Worm (Caenorhabditis elegans): Measurements from ENCODE around the gene Y39F10A.3.

The Y39F10A.3 gene

DNA sequence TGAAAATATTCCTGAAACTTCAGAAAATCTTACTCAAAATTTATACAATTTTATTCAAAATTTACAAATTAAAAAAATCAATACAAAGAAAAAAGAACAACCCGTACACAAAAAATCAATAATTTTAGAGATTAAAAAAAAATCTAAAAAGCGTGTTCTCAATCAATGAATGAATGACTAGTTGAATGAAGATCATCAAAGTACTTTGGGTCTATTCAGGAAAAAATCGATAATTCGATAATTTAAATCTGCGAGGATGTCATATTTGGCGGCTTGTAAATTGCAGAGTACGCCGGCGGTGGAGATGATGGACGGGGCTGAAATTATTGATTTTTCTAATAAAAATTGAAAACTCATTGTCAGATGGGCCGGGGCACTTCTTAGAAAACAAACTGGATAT is 26.6 kb downstream of the Y39F10A.3 start:
- TF ChIP-seq tag-97 (GFP tag; IDR thresholded peaks at IDR 0.05) (no peak), ceh-28 (tag; optimal IDR thresholded peaks at IDR 0.05) (peak; percentile 88)

DNA sequence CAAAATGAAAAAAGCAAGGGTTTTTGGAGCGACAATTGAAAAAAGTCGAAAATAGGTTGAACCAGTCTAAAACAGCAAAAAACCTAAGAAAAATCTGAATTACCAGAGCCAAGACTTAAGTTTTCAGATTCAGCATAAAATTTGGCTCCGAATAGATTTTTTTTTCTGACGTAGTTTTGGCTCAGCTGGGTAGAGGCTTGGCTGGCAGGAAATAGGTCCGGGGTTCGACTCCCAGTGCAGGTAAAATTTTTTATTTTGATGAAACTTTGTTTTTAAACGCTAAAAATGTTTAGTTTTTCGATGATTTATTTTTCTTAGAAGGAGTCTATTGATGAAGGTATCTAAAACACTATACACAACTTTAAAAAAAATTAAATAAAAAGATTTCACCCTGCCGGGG is 27.8 kb downstream of the Y39F10A.3 start:
- 0 out of 2 replicates have a peak, but pooled peaks have one; percentile 15 for TF ChIP-seq pha-4 (GFP tag; IDR thresholded peaks at IDR 0.05)
- TF ChIP-seq pha-4 (tag; optimal IDR thresholded peaks at IDR 0.05) = no peak
- no peak for TF ChIP-seq hlh-30 (tag; optimal IDR thresholded peaks at IDR 0.05; ENCODE audit: insufficient read depth)
- 0 out of 2 replicates have a peak, but pooled peaks have one; percentile 14 for TF ChIP-seq lin-38 (GFP tag; IDR thresholded peaks at IDR 0.05)

- no peak for TF ChIP-seq egl-27 (tag; optimal IDR thresholded peaks at IDR 0.05)
- TF ChIP-seq mep-1 (tag; optimal IDR thresholded peaks at IDR 0.05) = no peak
- TF ChIP-seq dmd-9 (GFP tag; IDR thresholded peaks at IDR 0.05) = no peak
- no peak for TF ChIP-seq daf-16 (GFP tag; optimal IDR thresholded peaks at IDR 0.05)
- no peak for TF ChIP-seq daf-16 (tag; optimal IDR thresholded peaks at IDR 0.05)
- TF ChIP-seq nhr-237 (tag; optimal IDR thresholded peaks at IDR 0.05) = no peak
- no peak for TF ChIP-seq mdl-1 (tag; optimal IDR thresholded peaks at IDR 0.05)
- no peak for TF ChIP-seq nhr-11 (tag; optimal IDR thresholded peaks at IDR 0.05)
- TF ChIP-seq daf-19 (GFP tag; conservative IDR thresholded peaks at IDR 0.05) = no peak
- TF ChIP-seq pha-4 (GFP tag; IDR thresholded peaks at IDR 0.05) = no peak
- no peak for TF ChIP-seq pha-4 (tag; optimal IDR thresholded peaks at IDR 0.05)
- no peak for TF ChIP-seq lin-15B (tag; optimal IDR thresholded peaks at IDR 0.05)
- no peak for TF ChIP-seq ceh-32 (tag; optimal IDR thresholded peaks at IDR 0.05; ENCODE audit: poor library complexity)
Measured at ce11 chrII:753469-753868, 29.3 kb downstream of the Y39F10A.3 start.

DNA sequence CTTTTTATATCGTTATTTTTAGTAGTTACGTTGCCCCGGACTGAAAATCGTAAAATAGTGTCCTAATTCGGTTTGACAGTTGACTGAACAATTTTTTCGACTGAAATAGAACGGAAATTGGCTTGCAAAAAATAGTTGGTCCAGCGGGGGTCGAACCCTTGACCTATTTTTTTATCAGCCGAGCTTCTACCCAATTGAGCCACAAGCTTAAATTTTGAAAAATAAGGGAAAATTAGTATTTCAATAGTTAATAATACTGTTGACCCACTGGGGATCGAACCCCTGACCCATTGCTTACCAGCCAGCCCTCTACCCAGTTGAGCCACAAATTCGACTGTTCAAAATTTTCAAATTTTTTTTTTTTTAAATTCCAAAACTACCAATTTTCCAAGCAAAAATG is 31.0 kb downstream of the Y39F10A.3 start:
- TF ChIP-seq tag-97 (GFP tag; IDR thresholded peaks at IDR 0.05) = no peak
- TF ChIP-seq tra-1 (GFP tag; IDR thresholded peaks at IDR 0.05) = no peak
- TF ChIP-seq lin-38 (GFP tag; IDR thresholded peaks at IDR 0.05) = 0 out of 2 replicates have a peak, but pooled peaks have one; percentile 18
- 0 out of 2 replicates have a peak, but pooled peaks have one; percentile 16 for TF ChIP-seq lim-7 (GFP tag; IDR thresholded peaks at IDR 0.05)
- no peak for TF ChIP-seq nhr-48 (tag; optimal IDR thresholded peaks at IDR 0.05)

- peak; percentile 34; the same call in 1 of the 2 replicates for TF ChIP-seq set-16 (GFP tag; IDR thresholded peaks at IDR 0.05)
- no peak for TF ChIP-seq zip-2 (tag; optimal IDR thresholded peaks at IDR 0.05)
- TF ChIP-seq nhr-28 (tag; optimal IDR thresholded peaks at IDR 0.05) = no peak
- TF ChIP-seq lsy-2 (tag; optimal IDR thresholded peaks at IDR 0.05) = no peak
- no peak for TF ChIP-seq aha-1 (tag)
- no peak for TF ChIP-seq nhr-11 (tag; optimal IDR thresholded peaks at IDR 0.05)
- TF ChIP-seq pha-4 (GFP tag; IDR thresholded peaks at IDR 0.05) = 0 out of 2 replicates have a peak, but pooled peaks have one; percentile 23
- no peak for TF ChIP-seq pha-4 (tag; optimal IDR thresholded peaks at IDR 0.05)
- no peak for TF ChIP-seq arid-1 (GFP tag; conservative IDR thresholded peaks at IDR 0.05)
- 0 out of 2 replicates have a peak, but pooled peaks have one; percentile 44 for TF ChIP-seq F44E2.7 (GFP tag; IDR thresholded peaks at IDR 0.05)
- peak; percentile 57; the same call in 1 of the 2 replicates for TF ChIP-seq egl-43 (GFP tag; IDR thresholded peaks at IDR 0.05)
- no peak for TF ChIP-seq duxl-1 (tag; optimal IDR thresholded peaks at IDR 0.05; ENCODE audit: poor library complexity)
- no peak for TF ChIP-seq daf-19 (GFP tag; conservative IDR thresholded peaks at IDR 0.05)
- no peak for TF ChIP-seq hlh-11 (tag; optimal IDR thresholded peaks at IDR 0.05)
- no peak for TF ChIP-seq skn-1 (tag; optimal IDR thresholded peaks at IDR 0.05)
- no peak for TF ChIP-seq ctbp-1 (GFP tag; IDR thresholded peaks at IDR 0.05)
- 0 out of 2 replicates have a peak, but pooled peaks have one; percentile 7 for TF ChIP-seq lin-38 (GFP tag; IDR thresholded peaks at IDR 0.05)
Measured at ce11 chrII:750155-750554, 32.6 kb downstream of the Y39F10A.3 start, which contains the start of gene snt-6. Gene snt-6 (minus strand): TSS chrII:750212.

ce11 chrII:740808-741207 is 42.0 kb downstream of the Y39F10A.3 start, which contains the start of gene fbxc-48:
Gene fbxc-48 (minus strand): TSS chrII:740908.
- TF ChIP-seq dve-1 (tag; optimal IDR thresholded peaks at IDR 0.05; ENCODE audit: insufficient read depth) (no peak), ceh-20 (GFP tag; IDR thresholded peaks at IDR 0.05) (no peak), egl-27 (tag; optimal IDR thresholded peaks at IDR 0.05) (no peak), nhr-77 (tag; optimal IDR thresholded peaks at IDR 0.05) (no peak), mdt-29 (GFP tag; IDR thresholded peaks at IDR 0.05) (no peak), nhr-102 (tag; optimal IDR thresholded peaks at IDR 0.05) (no peak), nhr-11 (tag; optimal IDR thresholded peaks at IDR 0.05) (no peak), snpc-1.2 (GFP tag; IDR thresholded peaks at IDR 0.05) (no peak), T20F7.1 (GFP tag; optimal IDR thresholded peaks at IDR 0.05) (no peak)
